Worm (Caenorhabditis elegans): ENCODE measurements around the gene spl-2.

ce11 chrV:9095613-9096317 is 50.9 kb downstream of the spl-2 start, which contains the start of gene F21C10.10:
- no peak for TF ChIP-seq dao-5 (tag; optimal IDR thresholded peaks at IDR 0.05)
- TF ChIP-seq him-1 (tag; optimal IDR thresholded peaks at IDR 0.05): no peak
- peak; percentile 32 for TF ChIP-seq W03F9.2 (tag; optimal IDR thresholded peaks at IDR 0.05)
